Worm (Caenorhabditis elegans) whole organism, young adult: ENCODE results near the gene ppm-1.H.

ENCODE experiments used
- F23B12.7 ChIP-seq: sonication (generic microtip); optimal IDR thresholded peaks from 2 replicates; lab custom pipeline; 2017; ENCODE audit warnings: missing genetic modification characterization, mild to moderate bottlenecking, missing compliant biosample characterization, antibody characterized with exemption, moderate library complexity; ENCODE audit not compliant: insufficient read depth
- attf-5 ChIP-seq: fragments of 200-800 bp; sonication (Bioruptor generic); optimal IDR thresholded peaks from 2 replicates; lab custom pipeline; 2018; ENCODE audit warnings: mild to moderate bottlenecking, missing genetic modification characterization, missing compliant biosample characterization
- fkh-3 ChIP-seq: sonication (generic microtip); optimal IDR thresholded peaks from 2 replicates; lab custom pipeline; 2016; ENCODE audit warnings: mild to moderate bottlenecking, missing genetic modification characterization, missing compliant biosample characterization
- lin-54 ChIP-seq: fragments of 200-800 bp; sonication (Bioruptor generic); optimal IDR thresholded peaks from 2 replicates; lab custom pipeline; 2018; ENCODE audit warnings: mild to moderate bottlenecking, missing genetic modification characterization, missing compliant biosample characterization
- lsl-1 ChIP-seq: fragments of 200-800 bp; sonication (Bioruptor generic); optimal IDR thresholded peaks from 2 replicates; lab custom pipeline; 2018; ENCODE audit warnings: mild to moderate bottlenecking, missing genetic modification characterization, moderate library complexity, missing compliant biosample characterization
- nfyb-1 ChIP-seq: fragments of 200-800 bp; sonication (Bioruptor generic); IDR thresholded peaks from 2 replicates; pipeline ENCODE4 v1.3.6; 2022; ENCODE audit warnings: missing genetic modification reagents, missing genetic modification characterization, missing compliant biosample characterization
- nhr-90 ChIP-seq: sonication (generic microtip); optimal IDR thresholded peaks from 2 replicates; lab custom pipeline; 2016; ENCODE audit warnings: missing genotype, mild to moderate bottlenecking, missing genetic modification characterization, missing compliant biosample characterization
- pha-4 ChIP-seq: fragments of 150-350 bp; sonication (generic microtip); optimal IDR thresholded peaks from 2 replicates; lab custom pipeline; 2014; ENCODE audit warnings: missing biosample characterization, missing genetic modification reagents, missing genetic modification characterization
- xnd-1 ChIP-seq: sonication (generic microtip); optimal IDR thresholded peaks from 2 replicates; lab custom pipeline; 2016; ENCODE audit warnings: missing genotype, missing genetic modification reagents, missing genetic modification characterization, missing compliant biosample characterization
- ztf-26 ChIP-seq: sonication (generic microtip); optimal IDR thresholded peaks from 2 replicates; lab custom pipeline; 2017; ENCODE audit warnings: missing genetic modification characterization, missing compliant biosample characterization

DNA sequence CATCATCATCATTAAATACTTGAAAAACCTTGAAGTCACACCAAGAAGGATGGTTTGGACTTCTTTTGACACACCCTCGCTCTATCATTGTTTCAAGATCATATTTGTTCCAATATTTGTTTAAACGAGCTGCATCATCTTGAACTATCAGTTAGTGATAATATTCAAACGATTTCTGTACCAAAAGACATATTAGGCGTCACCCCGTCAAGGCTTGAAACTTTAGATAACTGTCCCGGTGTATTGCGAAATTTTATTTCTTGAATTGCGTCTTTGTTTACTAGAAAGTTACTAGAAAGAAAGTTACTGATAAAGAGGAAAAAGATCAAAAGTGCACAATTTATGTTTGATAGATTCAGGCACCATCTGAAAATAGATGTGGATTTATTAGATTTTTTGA lies 37.8 kb upstream of the ppm-1.H start:
- TF ChIP-seq xnd-1 (no peak), lin-54 (GFP tag; lab: Kevin White, UChicago) (no peak), attf-5 (no peak), F23B12.7 (tag; lab: Kevin White, UChicago) (no peak), fkh-3 (tag; lab: Kevin White, UChicago) (no peak), nhr-90 (no peak), ztf-26 (tag; lab: Kevin White, UChicago) (no peak), pha-4 (tag; lab: Kevin White, UChicago) (peak; percentile 29), lsl-1 (GFP tag; lab: Kevin White, UChicago) (no peak), nfyb-1 (GFP tag; lab: Robert Waterston, UW) (0 out of 2 replicates have a peak, but pooled peaks have one; percentile 26)
